ENCODE assay signal across 3 worm cellular contexts in genomic region chrIII:7552859-7553258, ce11.
TF ChIP-seq lines count a peak whose summit lies in the region.

No protein-coding gene starts in this region.

TF ChIP-seq in whole organism, L1 larva, 84 proteins besides CTCF, POLR2A, EP300 and RAD21:
- TF ChIP-seq blmp-1 (tag; optimal IDR thresholded peaks at IDR 0.05; lab: Kevin White, UChicago): peak; percentile 25
- TF ChIP-seq mep-1 (tag; optimal IDR thresholded peaks at IDR 0.05; lab: Kevin White, UChicago): peak; percentile 31
- TF ChIP-seq unc-98 (GFP tag; IDR thresholded peaks at IDR 0.05; lab: Robert Waterston, UW): no peak
- TF ChIP-seq unc-86 (tag; optimal IDR thresholded peaks at IDR 0.05; lab: Kevin White, UChicago): no peak
- TF ChIP-seq fkh-4 (tag; optimal IDR thresholded peaks at IDR 0.05; lab: Kevin White, UChicago; ENCODE audit: borderline replicate concordance): no peak
- no peak for TF ChIP-seq zip-4 (GFP tag; optimal IDR thresholded peaks at IDR 0.05; lab: Kevin White, UChicago)
- TF ChIP-seq lin-14 (GFP tag; optimal IDR thresholded peaks at IDR 0.05; lab: Kevin White, UChicago): peak; percentile 15
- 0 out of 2 replicates have a peak, but pooled peaks have one; percentile 31 for TF ChIP-seq mab-9 (GFP tag; IDR thresholded peaks at IDR 0.05; lab: Robert Waterston, UW)
- no peak for TF ChIP-seq pag-3 (tag; optimal IDR thresholded peaks at IDR 0.05; lab: Kevin White, UChicago; ENCODE audit: borderline replicate concordance, insufficient read depth)
- no peak for TF ChIP-seq xbp-1 (tag; optimal IDR thresholded peaks at IDR 0.05; lab: Kevin White, UChicago)
- no peak for TF ChIP-seq sox-4 (tag; optimal IDR thresholded peaks at IDR 0.05; lab: Kevin White, UChicago)
- peak in 1 of 2 experiments; percentile 27 for TF ChIP-seq lsy-2 (tag; optimal IDR thresholded peaks at IDR 0.05; lab: Kevin White, UChicago)
- no peak for TF ChIP-seq grh-1 (GFP tag; IDR thresholded peaks at IDR 0.05; lab: Robert Waterston, UW)
- TF ChIP-seq nhr-76 (tag; optimal IDR thresholded peaks at IDR 0.05; lab: Kevin White, UChicago): no peak
- no peak for TF ChIP-seq lin-39 (tag; optimal IDR thresholded peaks at IDR 0.05; lab: Kevin White, UChicago)
- no peak for TF ChIP-seq unc-30 (tag; optimal IDR thresholded peaks at IDR 0.05; lab: Kevin White, UChicago)
- no peak for TF ChIP-seq unc-130 (tag; optimal IDR thresholded peaks at IDR 0.05; lab: Kevin White, UChicago)
- no peak for TF ChIP-seq nhr-12 (tag; optimal IDR thresholded peaks at IDR 0.05; lab: Kevin White, UChicago)
- no peak for TF ChIP-seq rnt-1 (tag; optimal IDR thresholded peaks at IDR 0.05; lab: Kevin White, UChicago)
- TF ChIP-seq nhr-71 (tag; optimal IDR thresholded peaks at IDR 0.05; lab: Kevin White, UChicago): peak; percentile 7
- no peak for TF ChIP-seq pax-3 (tag; optimal IDR thresholded peaks at IDR 0.05; lab: Kevin White, UChicago)
- no peak for TF ChIP-seq ceh-82 (tag; optimal IDR thresholded peaks at IDR 0.05; lab: Kevin White, UChicago)
- no peak for TF ChIP-seq lin-15B (tag; optimal IDR thresholded peaks at IDR 0.05; lab: Kevin White, UChicago)
- no peak for TF ChIP-seq egl-27 (tag; optimal IDR thresholded peaks at IDR 0.05; lab: Kevin White, UChicago)
- TF ChIP-seq mef-2 (tag; optimal IDR thresholded peaks at IDR 0.05; lab: Kevin White, UChicago): no peak
- no peak for TF ChIP-seq sptf-1 (tag; optimal IDR thresholded peaks at IDR 0.05; lab: Kevin White, UChicago)
- no peak for TF ChIP-seq tlp-1 (tag; optimal IDR thresholded peaks at IDR 0.05; lab: Kevin White, UChicago)

TF ChIP-seq in whole organism, L2 larva, 48 proteins besides CTCF, POLR2A, EP300 and RAD21:
- TF ChIP-seq mab-5 (tag; optimal IDR thresholded peaks at IDR 0.05; lab: Kevin White, UChicago) (peak; percentile 69), ceh-16 (tag; optimal IDR thresholded peaks at IDR 0.05; lab: Kevin White, UChicago) (no peak), unc-55 (GFP tag; optimal IDR thresholded peaks at IDR 0.05; lab: Kevin White, UChicago) (peak; percentile 81), lsy-2 (tag; optimal IDR thresholded peaks at IDR 0.05; lab: Kevin White, UChicago) (peak; percentile 10 to 54)

TF ChIP-seq in whole organism, L3 larva, 47 proteins besides CTCF, POLR2A, EP300 and RAD21:
- no peak for TF ChIP-seq ceh-16 (tag; optimal IDR thresholded peaks at IDR 0.05; lab: Kevin White, UChicago)
- no peak for TF ChIP-seq nhr-23 (tag; optimal IDR thresholded peaks at IDR 0.05; lab: Kevin White, UChicago)
- TF ChIP-seq pqm-1 (tag; optimal IDR thresholded peaks at IDR 0.05; lab: Kevin White, UChicago): no peak
- no peak for TF ChIP-seq elt-2 (tag; optimal IDR thresholded peaks at IDR 0.05; lab: Kevin White, UChicago)
- no peak for TF ChIP-seq ZK546.5 (tag; optimal IDR thresholded peaks at IDR 0.05; lab: Kevin White, UChicago)
- no peak for TF ChIP-seq egl-5 (tag; optimal IDR thresholded peaks at IDR 0.05; lab: Kevin White, UChicago)
- peak; percentile 37 for TF ChIP-seq nfya-1 (tag; optimal IDR thresholded peaks at IDR 0.05; lab: Kevin White, UChicago; ENCODE audit: insufficient read depth)
- TF ChIP-seq unc-62 (GFP tag; optimal IDR thresholded peaks at IDR 0.05; lab: Kevin White, UChicago): peak; percentile 63

Comparison
In these comparisons a context has a peak if more than half of its experiments do, and no peak if none do; other contexts are left out.
1. Of the 22 proteins assayed by ChIP-seq in both whole organism, L1 larva and whole organism, L2 larva: peak only in whole organism, L1 larva: blmp-1; only in whole organism, L2 larva: none; in both: none; in neither: 20; mixed calls (peak in some experiments, not most) for 1.